Fruit fly (Drosophila melanogaster) whole organism, pupa: ENCODE results near the gene roq.

Source experiments
- CG12605 ChIP-seq: fragments of 200-800 bp; sonication (Bioruptor generic); IDR thresholded peaks from 2 replicates; pipeline ENCODE4 v1.3.6; 2022; ENCODE audit warnings: missing biosample characterization, missing genetic modification characterization
- CG32121 ChIP-seq: fragments of 200-800 bp; sonication (Bioruptor generic); IDR thresholded peaks from 2 replicates; pipeline ENCODE4 v1.3.6; 2022; ENCODE audit warnings: missing biosample characterization, missing genetic modification characterization
- CG8301 ChIP-seq: fragments of 200-800 bp; sonication (Bioruptor generic); optimal IDR thresholded peaks from 2 replicates; lab custom pipeline; 2018; ENCODE audit warnings: missing biosample characterization, mild to moderate bottlenecking, missing genetic modification characterization
- CG9948 ChIP-seq: fragments of 200-800 bp; sonication (Bioruptor generic); optimal IDR thresholded peaks from 2 replicates; lab custom pipeline; 2018; ENCODE audit warnings: missing biosample characterization, mild to moderate bottlenecking, missing genetic modification characterization, moderate library complexity
- Pif1B ChIP-seq: fragments of 200-800 bp; sonication (Bioruptor generic); optimal IDR thresholded peaks from 3 replicates; lab custom pipeline; 2016; ENCODE audit warnings: missing biosample characterization, missing genetic modification characterization
- gl ChIP-seq: fragments of 200-800 bp; sonication (Bioruptor generic); optimal IDR thresholded peaks from 2 replicates; lab custom pipeline; 2018; ENCODE audit warnings: missing biosample characterization, mild to moderate bottlenecking, missing genetic modification characterization

- TF ChIP-seq Pif1B (GFP tag; lab: Kevin White, UChicago) = no peak
- no peak for TF ChIP-seq CG32121 (GFP tag; lab: Robert Waterston, UW)
- no peak for TF ChIP-seq CG8301 (tag; lab: Kevin White, UChicago)
- TF ChIP-seq CG12605 (GFP tag; lab: Robert Waterston, UW) = no peak
- no peak for TF ChIP-seq gl
- no peak for TF ChIP-seq CG9948 (tag; lab: Kevin White, UChicago)
These were observed 43.5 kb downstream of the roq start for dm6 chr3L:16334876-16335275.
